Worm (Caenorhabditis elegans) whole organism, dauer: ENCODE measurements around the gene bir-2.

Source experiments
- unc-62 ChIP-seq: sonication (generic microtip); optimal IDR thresholded peaks from 2 replicates; lab custom pipeline; 2017; ENCODE audit warnings: missing biosample characterization, missing genetic modification reagents, missing genetic modification characterization

The bir-2 gene

ce11 chrV:13568533-13568932 lies at the start of gene bir-2, which contains the start of gene nuaf-1:
Gene bir-2, plus strand, starts transcription at chrV:13568850.
Gene nuaf-1, minus strand, starts transcription at chrV:13568630.
- TF ChIP-seq unc-62 (GFP tag; lab: Kevin White, UChicago), result no peak

ce11 chrV:13523194-13523593 lies 45.5 kb upstream of the bir-2 start, which contains the start of gene R11G10.3:
Gene R11G10.3, plus strand, starts transcription at chrV:13523494.
- no peak for TF ChIP-seq unc-62 (GFP tag; lab: Kevin White, UChicago)

ce11 chrV:13529165-13529564 lies 39.5 kb upstream of the bir-2 start:
- TF ChIP-seq unc-62 (GFP tag; lab: Kevin White, UChicago), result no peak

ce11 chrV:13530698-13531097 lies 38.0 kb upstream of the bir-2 start, which contains the start of gene ttr-44:
Gene ttr-44, minus strand, starts transcription at chrV:13530744.
- no peak for TF ChIP-seq unc-62 (GFP tag; lab: Kevin White, UChicago)

- TF ChIP-seq unc-62 (GFP tag; lab: Kevin White, UChicago), result no peak
Observed at ce11 chrV:13532469-13532868, 36.2 kb upstream of the bir-2 start.

ce11 chrV:13536058-13536579 lies 32.5 kb upstream of the bir-2 start, which contains the start of gene frpr-5:
Gene frpr-5, minus strand, starts transcription at chrV:13536108.
- TF ChIP-seq unc-62 (GFP tag; lab: Kevin White, UChicago), result no peak

ce11 chrV:13551601-13552000 lies 17.0 kb upstream of the bir-2 start, which contains the start of the genes C56A3.4 and C56A3.5:
Gene C56A3.4, minus strand, starts transcription at chrV:13551754.
Gene C56A3.5, plus strand, starts transcription at chrV:13551967.
- no peak for TF ChIP-seq unc-62 (GFP tag; lab: Kevin White, UChicago)

ce11 chrV:13556297-13556696 lies 12.4 kb upstream of the bir-2 start, which contains the start of gene C56A3.6:
Gene C56A3.6, minus strand, starts transcription at chrV:13556397.
- TF ChIP-seq unc-62 (GFP tag; lab: Kevin White, UChicago), result no peak

ce11 chrV:13556746-13557145 lies 11.9 kb upstream of the bir-2 start, which contains the start of gene cav-2:
Gene cav-2, plus strand, starts transcription at chrV:13557104.
- no peak for TF ChIP-seq unc-62 (GFP tag; lab: Kevin White, UChicago)

- no peak for TF ChIP-seq unc-62 (GFP tag; lab: Kevin White, UChicago)
Observed at ce11 chrV:13559978-13560377, 8.7 kb upstream of the bir-2 start, which contains the start of gene C56A3.8. Gene C56A3.8, plus strand, starts transcription at chrV:13560278.

- TF ChIP-seq unc-62 (GFP tag; lab: Kevin White, UChicago), result no peak
Observed at ce11 chrV:13562748-13563147, 5.9 kb upstream of the bir-2 start.

ce11 chrV:13563841-13564240 lies 4.8 kb upstream of the bir-2 start, which contains the start of gene grl-17:
Gene grl-17, minus strand, starts transcription at chrV:13563941.
- no peak for TF ChIP-seq unc-62 (GFP tag; lab: Kevin White, UChicago)

ce11 chrV:13565197-13565596 lies 3.5 kb upstream of the bir-2 start:
- no peak for TF ChIP-seq unc-62 (GFP tag; lab: Kevin White, UChicago)

- TF ChIP-seq unc-62 (GFP tag; lab: Kevin White, UChicago), result no peak
Observed at ce11 chrV:13565781-13566180, 2.9 kb upstream of the bir-2 start, which contains the start of gene slrp-1. Gene slrp-1, plus strand, starts transcription at chrV:13565863.

ce11 chrV:13566967-13567366 lies 1.7 kb upstream of the bir-2 start:
- TF ChIP-seq unc-62 (GFP tag; lab: Kevin White, UChicago), result no peak

- TF ChIP-seq unc-62 (GFP tag; lab: Kevin White, UChicago), result no peak
Observed at ce11 chrV:13571714-13572258, 3.1 kb downstream of the bir-2 start, which contains the start of gene C50B8.4. Gene C50B8.4, plus strand, starts transcription at chrV:13572012.

- TF ChIP-seq unc-62 (GFP tag; lab: Kevin White, UChicago), result no peak
Observed at ce11 chrV:13575866-13576265, 7.2 kb downstream of the bir-2 start.
